Fruit fly (Drosophila melanogaster) whole organism, embryonic: ENCODE results near the gene CG34342.

Source experiments
- Adf1 ChIP-seq: fragments of 200-800 bp; sonication (Bioruptor generic); IDR thresholded peaks from 2 replicates; pipeline ENCODE4 v1.3.6; 2022; ENCODE audit warnings: missing biosample characterization, missing genetic modification characterization
- Awh ChIP-seq: fragments of 200-800 bp; sonication (Bioruptor generic); IDR thresholded peaks from 2 replicates; pipeline ENCODE4, ENCODE4 v1.3.6; 2022; ENCODE audit warnings: missing biosample characterization, missing genetic modification characterization
- CG10431 ChIP-seq: fragments of 200-800 bp; sonication (Bioruptor generic); optimal IDR thresholded peaks from 3 replicates; lab custom pipeline; 2018; ENCODE audit warnings: missing biosample characterization, mild to moderate bottlenecking, missing genetic modification characterization
- CG11085 ChIP-seq: fragments of 200-800 bp; sonication (Bioruptor generic); IDR thresholded peaks from 2 replicates; pipeline ENCODE4 v1.3.6; 2022; ENCODE audit warnings: missing biosample characterization, missing genetic modification characterization
- CG11456 ChIP-seq: fragments of 200-800 bp; sonication (Bioruptor generic); IDR thresholded peaks from 3 replicates; pipeline ENCODE4 v1.3.6; 2022; ENCODE audit warnings: missing biosample characterization, missing genetic modification characterization
- CG12391 ChIP-seq: fragments of 200-800 bp; sonication (Bioruptor generic); optimal IDR thresholded peaks from 3 replicates; lab custom pipeline; 2018; ENCODE audit warnings: missing biosample characterization, mild to moderate bottlenecking, missing genetic modification characterization, moderate library complexity
- CG13287 ChIP-seq: fragments of 200-800 bp; sonication (Bioruptor generic); IDR thresholded peaks from 2 replicates; pipeline ENCODE4 v1.3.6; 2022; ENCODE audit warnings: missing biosample characterization, missing genetic modification characterization; ENCODE audit not compliant: partially characterized antibody
- CG15073 ChIP-seq: fragments of 200-800 bp; sonication (Bioruptor generic); optimal IDR thresholded peaks from 2 replicates; lab custom pipeline; 2016; ENCODE audit warnings: missing biosample characterization, missing genetic modification characterization
- CG2199 ChIP-seq: fragments of 200-800 bp; sonication (Bioruptor generic); IDR thresholded peaks from 3 replicates; pipeline ENCODE4 v1.3.6; 2022; ENCODE audit warnings: missing biosample characterization, missing genetic modification characterization
- CG3065 ChIP-seq: fragments of 200-800 bp; sonication (Bioruptor generic); optimal IDR thresholded peaks from 2 replicates; lab custom pipeline; 2016; ENCODE audit warnings: missing biosample characterization, missing genetic modification characterization
- CG32772 ChIP-seq: fragments of 200-800 bp; sonication (Bioruptor generic); IDR thresholded peaks from 2 replicates; pipeline ENCODE4 v1.3.6; 2022; ENCODE audit warnings: missing biosample characterization, missing genetic modification characterization
- CG33213 ChIP-seq: fragments of 200-800 bp; sonication (Bioruptor generic); optimal IDR thresholded peaks from 3 replicates; lab custom pipeline; 2016; ENCODE audit warnings: missing biosample characterization, missing genetic modification characterization
- CG33557 ChIP-seq: fragments of 200-800 bp; sonication (Bioruptor generic); optimal IDR thresholded peaks from 2 replicates; lab custom pipeline; 2019; ENCODE audit warnings: missing biosample characterization, mild to moderate bottlenecking, missing genetic modification characterization, moderate library complexity
- CG3838 ChIP-seq: fragments of 200-800 bp; sonication (Bioruptor generic); optimal IDR thresholded peaks from 3 replicates; lab custom pipeline; 2016; ENCODE audit warnings: missing biosample characterization, missing genetic modification characterization
- CG4282 ChIP-seq: fragments of 200-800 bp; sonication (Bioruptor generic); optimal IDR thresholded peaks from 2 replicates; lab custom pipeline; 2016; ENCODE audit warnings: missing biosample characterization, missing genetic modification characterization
- CG6654 ChIP-seq: fragments of 200-800 bp; sonication (Bioruptor generic); optimal IDR thresholded peaks from 2 replicates; lab custom pipeline; 2017; ENCODE audit warnings: missing biosample characterization, mild to moderate bottlenecking, missing genetic modification characterization
- CG7372 ChIP-seq: fragments of 200-800 bp; sonication (Bioruptor generic); IDR thresholded peaks from 2 replicates; pipeline ENCODE4 v1.3.6; 2022; ENCODE audit warnings: missing biosample characterization, missing genetic modification characterization
- CG7963 ChIP-seq: fragments of 200-800 bp; sonication (Bioruptor generic); IDR thresholded peaks from 3 replicates; pipeline ENCODE4 v1.3.6; 2022; ENCODE audit warnings: missing biosample characterization, missing genetic modification characterization; ENCODE audit not compliant: partially characterized antibody
- ERR ChIP-seq: fragments of 200-800 bp; sonication (Bioruptor generic); optimal IDR thresholded peaks from 2 replicates; lab custom pipeline; 2016; ENCODE audit warnings: missing biosample characterization, missing genetic modification characterization
- Gsc ChIP-seq: fragments of 200-800 bp; sonication (Bioruptor generic); IDR thresholded peaks from 2 replicates; pipeline ENCODE4 v1.3.6; 2022; ENCODE audit warnings: missing biosample characterization, missing genetic modification characterization
- H2.0 ChIP-seq: fragments of 200-800 bp; sonication (Bioruptor generic); IDR thresholded peaks from 2 replicates; pipeline ENCODE4 v1.3.6; 2022; ENCODE audit warnings: missing biosample characterization, missing genetic modification characterization
- Hmx ChIP-seq: fragments of 200-800 bp; sonication (Bioruptor generic); optimal IDR thresholded peaks from 2 replicates; lab custom pipeline; 2016; ENCODE audit warnings: missing biosample characterization, missing genetic modification characterization
- Lhr ChIP-seq: fragments of 200-800 bp; sonication (Bioruptor generic); optimal IDR thresholded peaks from 3 replicates; lab custom pipeline; 2017; ENCODE audit warnings: mild to moderate bottlenecking, missing biosample characterization, missing genetic modification reagents, missing genetic modification characterization
- Lpt ChIP-seq: fragments of >200 bp; optimal IDR thresholded peaks from 2 replicates; lab custom pipeline; 2018; ENCODE audit warnings: missing biosample characterization, missing genetic modification characterization
- Mad ChIP-seq: fragments of 200-800 bp; sonication (Bioruptor generic); optimal IDR thresholded peaks from 2 replicates; lab custom pipeline; 2016; ENCODE audit warnings: missing biosample characterization, missing genetic modification characterization
- Med ChIP-seq: fragments of 200-800 bp; sonication (Bioruptor generic); peaks from one replicate; lab custom pipeline; 2016; ENCODE audit warnings: missing biosample characterization, missing genetic modification characterization, mild to moderate bottlenecking, inconsistent platforms, moderate library complexity
- Myb ChIP-seq: fragments of 200-800 bp; sonication (Bioruptor generic); optimal IDR thresholded peaks from 2 replicates; lab custom pipeline; 2016; ENCODE audit warnings: missing biosample characterization, missing genetic modification characterization
- Oaz ChIP-seq: fragments of 200-800 bp; sonication (Bioruptor generic); IDR thresholded peaks from 2 replicates; pipeline ENCODE4 v1.3.6; 2022; ENCODE audit warnings: missing biosample characterization, missing genetic modification characterization
- Rx ChIP-seq: fragments of 200-800 bp; sonication (Bioruptor generic); IDR thresholded peaks from 2 replicates; pipeline ENCODE4 v1.3.6; 2022; ENCODE audit warnings: missing biosample characterization, missing genetic modification characterization
- Sry-β ChIP-seq: fragments of 200-800 bp; sonication (Bioruptor generic); optimal IDR thresholded peaks from 2 replicates; lab custom pipeline; 2018; ENCODE audit warnings: missing biosample characterization, mild to moderate bottlenecking, missing genetic modification characterization, moderate library complexity
- Sry-δ ChIP-seq: fragments of 200-800 bp; sonication (Bioruptor generic); optimal IDR thresholded peaks from 2 replicates; lab custom pipeline; 2016; ENCODE audit warnings: missing biosample characterization, missing genetic modification characterization
- abd-A ChIP-seq: fragments of 200-800 bp; sonication (Bioruptor generic); optimal IDR thresholded peaks from 3 replicates; lab custom pipeline; 2019; ENCODE audit warnings: missing biosample characterization, mild to moderate bottlenecking, missing genetic modification characterization, moderate library complexity
- amos ChIP-seq: fragments of 200-800 bp; sonication (Bioruptor generic); IDR thresholded peaks from 2 replicates; pipeline ENCODE4 v1.3.6; 2022; ENCODE audit warnings: missing biosample characterization, missing genetic modification characterization; ENCODE audit not compliant: partially characterized antibody
- ci ChIP-seq: fragments of 200-800 bp; sonication (Bioruptor generic); IDR thresholded peaks from 3 replicates; pipeline ENCODE4 v1.3.6; 2022; ENCODE audit warnings: missing biosample characterization, missing genetic modification characterization
- croc ChIP-seq: fragments of 200-800 bp; sonication (Bioruptor generic); conservative IDR thresholded peaks from 3 replicates; pipeline ENCODE4 v1.3.6; 2022; ENCODE audit warnings: missing biosample characterization, missing genetic modification characterization
- da ChIP-seq: fragments of 200-800 bp; sonication (Bioruptor generic); optimal IDR thresholded peaks from 2 replicates; lab custom pipeline; 2016; ENCODE audit warnings: missing biosample characterization, missing genetic modification characterization
- dan ChIP-seq: fragments of 200-800 bp; sonication (Bioruptor generic); IDR thresholded peaks from 2 replicates; pipeline ENCODE4 v1.3.6; 2022; ENCODE audit warnings: missing biosample characterization, missing genetic modification characterization
- hb ChIP-seq: fragments of 200-800 bp; sonication (Bioruptor generic); IDR thresholded peaks from 3 replicates; pipeline ENCODE4 v1.3.6; 2022; ENCODE audit warnings: missing biosample characterization, missing genetic modification characterization; ENCODE audit not compliant: partially characterized antibody
- her ChIP-seq: fragments of 200-800 bp; sonication (Bioruptor generic); optimal IDR thresholded peaks from 2 replicates; lab custom pipeline; 2016; ENCODE audit warnings: missing biosample characterization, missing genetic modification characterization
- inv ChIP-seq: fragments of 200-800 bp; sonication (Bioruptor generic); IDR thresholded peaks from 2 replicates; pipeline ENCODE4 v1.3.6; 2022; ENCODE audit warnings: missing biosample characterization, missing genetic modification characterization; ENCODE audit not compliant: partially characterized antibody
- kay ChIP-seq: fragments of 200-800 bp; sonication (Bioruptor generic); optimal IDR thresholded peaks from 2 replicates; lab custom pipeline; 2016; ENCODE audit warnings: missing biosample characterization, missing genetic modification characterization
- lola ChIP-seq, 3 experiments: fragments of >200 bp in 2 of 3; fragments of 200-800 bp in 1 of 3; sonication (Bioruptor generic) in 1 of 3; optimal IDR thresholded peaks; 2 replicates each; lab custom pipeline; 2017 to 2019; ENCODE audit warnings: missing biosample characterization in 3 of 3, missing genetic modification characterization in 3 of 3, mild to moderate bottlenecking in 1 of 3, moderate library complexity in 1 of 3
- nmo ChIP-seq: fragments of 200-800 bp; sonication (Bioruptor generic); optimal IDR thresholded peaks from 2 replicates; lab custom pipeline; 2018; ENCODE audit warnings: missing biosample characterization, mild to moderate bottlenecking, missing genetic modification characterization, moderate library complexity
- pb ChIP-seq: fragments of 200-800 bp; sonication (Bioruptor generic); optimal IDR thresholded peaks from 3 replicates; lab custom pipeline; 2016; ENCODE audit warnings: missing biosample characterization, missing genetic modification characterization
- pros ChIP-seq: fragments of 200-800 bp; sonication (Bioruptor generic); optimal IDR thresholded peaks from 3 replicates; lab custom pipeline; 2019; ENCODE audit warnings: missing biosample characterization, mild to moderate bottlenecking, missing genetic modification characterization, moderate library complexity
- ro ChIP-seq: fragments of 200-800 bp; sonication (Bioruptor generic); IDR thresholded peaks from 2 replicates; pipeline ENCODE4 v1.3.6; 2022; ENCODE audit warnings: missing biosample characterization, missing genetic modification characterization
- run ChIP-seq: fragments of 200-800 bp; sonication (Bioruptor generic); optimal IDR thresholded peaks from 3 replicates; lab custom pipeline; 2018; ENCODE audit warnings: missing biosample characterization, mild to moderate bottlenecking, missing genetic modification characterization
- shn ChIP-seq: fragments of 200-800 bp; sonication (Bioruptor generic); optimal IDR thresholded peaks from 3 replicates; lab custom pipeline; 2016; ENCODE audit warnings: missing biosample characterization, missing genetic modification characterization
- sima ChIP-seq: fragments of 200-800 bp; sonication (Bioruptor generic); optimal IDR thresholded peaks from 2 replicates; lab custom pipeline; 2016; ENCODE audit warnings: missing biosample characterization, missing genetic modification characterization
- tll ChIP-seq, 2 experiments: fragments of 200-800 bp in 1 of 2; fragments of >200 bp in 1 of 2; sonication (Bioruptor generic) in 1 of 2; optimal IDR thresholded peaks; 2 replicates each; lab custom pipeline; 2017 to 2019; ENCODE audit warnings: missing biosample characterization in 2 of 2, missing genetic modification characterization in 2 of 2, mild to moderate bottlenecking in 1 of 2, moderate library complexity in 1 of 2
- tna ChIP-seq: fragments of 200-800 bp; sonication (Bioruptor generic); IDR thresholded peaks from 2 replicates; pipeline ENCODE4 v1.3.6; 2022; ENCODE audit warnings: missing biosample characterization, missing genetic modification characterization; ENCODE audit not compliant: partially characterized antibody
- wdn ChIP-seq: fragments of 200-800 bp; sonication (Bioruptor generic); IDR thresholded peaks from 2 replicates; pipeline ENCODE4 v1.3.6; 2022; ENCODE audit warnings: missing biosample characterization, missing genetic modification characterization

Gene CG34342

DNA sequence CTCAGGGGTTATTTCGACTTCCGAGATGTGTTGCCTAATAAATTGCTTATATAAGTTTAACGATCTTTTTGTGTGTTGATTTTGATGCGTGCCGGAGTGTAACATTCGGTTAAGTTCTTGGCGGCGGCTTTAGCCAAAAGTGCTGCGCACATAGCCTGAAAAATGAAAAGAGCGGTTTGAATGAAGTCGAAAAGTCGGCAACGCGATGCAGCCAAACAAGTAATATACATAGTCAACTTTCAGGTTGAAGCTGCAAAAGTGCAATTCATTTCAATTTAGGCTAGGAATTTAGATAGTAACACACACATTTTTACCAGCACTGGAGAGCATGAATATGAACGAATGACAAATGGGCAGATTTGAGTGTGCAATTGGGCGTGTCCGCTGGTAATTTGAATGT, 23.6 kb upstream of the CG34342 start (continued):
- TF ChIP-seq Myb (GFP tag; lab: Kevin White, UChicago) (no peak), kay (GFP tag; lab: Kevin White, UChicago) (no peak), lola (GFP tag; optimal IDR thresholded peaks at IDR 0.05; lab: Kevin White, UChicago) (no peak), CG33557 (GFP tag; lab: Kevin White, UChicago) (no peak), Sry-β (peak; percentile 83), pros (GFP tag; lab: Kevin White, UChicago) (no peak), dan (GFP tag; lab: Robert Waterston, UW) (no peak), ci (GFP tag; lab: Robert Waterston, UW) (no peak), CG7372 (GFP tag; lab: Robert Waterston, UW) (no peak), Mad (GFP tag; lab: Kevin White, UChicago) (no peak), CG3838 (GFP tag; lab: Kevin White, UChicago) (no peak), CG4282 (GFP tag; lab: Kevin White, UChicago) (no peak), Rx (GFP tag; lab: Robert Waterston, UW) (no peak), pb (GFP tag; lab: Kevin White, UChicago) (no peak), ERR (no peak), inv (peak; percentile 39; the same call in 1 of the 2 replicates), Med (GFP tag; lab: Kevin White, UChicago) (no peak), da (GFP tag; lab: Kevin White, UChicago) (no peak), amos (peak; percentile 38; the same call in 1 of the 2 replicates), run (tag; lab: Kevin White, UChicago) (no peak), CG12391 (tag; lab: Kevin White, UChicago) (no peak), Sry-δ (GFP tag; lab: Kevin White, UChicago) (no peak), sima (GFP tag; lab: Kevin White, UChicago) (no peak), Hmx (no peak), CG6654 (GFP tag; lab: Kevin White, UChicago) (peak; percentile 88), Awh (GFP tag; lab: Robert Waterston, UW) (no peak), ro (no peak), CG33213 (GFP tag; lab: Kevin White, UChicago) (no peak), CG15073 (GFP tag; lab: Kevin White, UChicago) (no peak), CG2199 (GFP tag; lab: Robert Waterston, UW) (0 out of 3 replicates have a peak, but pooled peaks have one; percentile 33), CG13287 (peak; percentile 76), Lhr (GFP tag; lab: Kevin White, UChicago) (no peak), tll (GFP tag; optimal IDR thresholded peaks at IDR 0.05; lab: Kevin White, UChicago) (no peak), hb (GFP tag; lab: Robert Waterston, UW) (no peak), croc (GFP tag; lab: Robert Waterston, UW) (no peak), CG11456 (GFP tag; lab: Robert Waterston, UW) (no peak), wdn (GFP tag; lab: Robert Waterston, UW) (no peak), CG3065 (GFP tag; lab: Kevin White, UChicago) (no peak), CG32772 (no peak), CG11085 (GFP tag; lab: Robert Waterston, UW) (no peak), H2.0 (GFP tag; lab: Robert Waterston, UW) (no peak), abd-A (tag; lab: Kevin White, UChicago) (no peak), Lpt (GFP tag; lab: Kevin White, UChicago) (no peak), her (GFP tag; lab: Kevin White, UChicago) (no peak), Oaz (GFP tag; lab: Robert Waterston, UW) (no peak), CG7963 (no peak), Gsc (no peak), Adf1 (GFP tag; lab: Robert Waterston, UW) (no peak), tna (GFP tag; lab: Robert Waterston, UW) (peak; percentile 64), shn (GFP tag; lab: Kevin White, UChicago) (no peak), CG10431 (GFP tag; lab: Kevin White, UChicago) (no peak), nmo (GFP tag; lab: Kevin White, UChicago) (no peak)
